Worm (Caenorhabditis elegans) whole organism, L3 larva: Measurements from ENCODE around the gene hrg-2.
A peak's percentile ranks its signal among the peaks of the same experiment; 100 is the strongest.

Experiments used
- R02D3.7 ChIP-seq: fragments of 150-350 bp; optimal IDR thresholded peaks from 2 replicates; lab custom pipeline; 2014; ENCODE audit warnings: missing biosample characterization, missing genetic modification characterization
- ZK546.5 ChIP-seq: sonication (generic microtip); optimal IDR thresholded peaks from 2 replicates; lab custom pipeline; 2017; ENCODE audit warnings: missing biosample characterization, missing genetic modification characterization
- aly-2 ChIP-seq: fragments of 150-350 bp; optimal IDR thresholded peaks from 2 replicates; lab custom pipeline; 2014; ENCODE audit warnings: missing biosample characterization, missing genetic modification characterization
- ceh-28 ChIP-seq: fragments of 150-350 bp; optimal IDR thresholded peaks from 2 replicates; lab custom pipeline; 2014; ENCODE audit warnings: missing biosample characterization, missing genetic modification reagents, missing genetic modification characterization
- ceh-9 ChIP-seq: sonication (generic microtip); optimal IDR thresholded peaks from 2 replicates; lab custom pipeline; 2018; ENCODE audit warnings: missing biosample characterization, missing genetic modification characterization
- daf-12 ChIP-seq: fragments of 150-350 bp; optimal IDR thresholded peaks from 2 replicates; lab custom pipeline; 2014; ENCODE audit warnings: missing biosample characterization, missing genetic modification reagents, missing genetic modification characterization
- elt-1 ChIP-seq: fragments of 150-350 bp; optimal IDR thresholded peaks from 2 replicates; lab custom pipeline; 2014; ENCODE audit warnings: missing biosample characterization, missing genetic modification characterization
- elt-2 ChIP-seq: sonication (generic microtip); optimal IDR thresholded peaks from 2 replicates; lab custom pipeline; 2016; ENCODE audit warnings: missing genetic modification reagents, mild to moderate bottlenecking, missing genetic modification characterization, missing compliant biosample characterization
- elt-3 ChIP-seq, 3 experiments: fragments of 150-350 bp in 1 of 3; sonication (generic microtip) in 2 of 3; optimal IDR thresholded peaks; 2 replicates in 2 of 3; 4 replicates in 1 of 3; lab custom pipeline; 2014 to 2017; ENCODE audit warnings: missing biosample characterization in 3 of 3, missing genetic modification characterization in 3 of 3
- fos-1 ChIP-seq: fragments of 150-350 bp; optimal IDR thresholded peaks from 2 replicates; lab custom pipeline; 2014; ENCODE audit warnings: missing biosample characterization, missing genetic modification characterization
- jun-1 ChIP-seq: fragments of 150-350 bp; optimal IDR thresholded peaks from 2 replicates; lab custom pipeline; 2014; ENCODE audit warnings: missing biosample characterization, missing genetic modification reagents, missing genetic modification characterization
- lin-15B ChIP-seq: fragments of 150-350 bp; optimal IDR thresholded peaks from 2 replicates; lab custom pipeline; 2014; ENCODE audit warnings: missing biosample characterization, missing genetic modification characterization
- lsy-12 ChIP-seq: sonication (generic microtip); optimal IDR thresholded peaks from 2 replicates; lab custom pipeline; 2016; ENCODE audit warnings: mild to moderate bottlenecking, missing genetic modification characterization, missing compliant biosample characterization
- mdl-1 ChIP-seq: fragments of 150-350 bp; optimal IDR thresholded peaks from 2 replicates; lab custom pipeline; 2014; ENCODE audit warnings: missing biosample characterization, missing genetic modification characterization
- mml-1 ChIP-seq: fragments of 150-350 bp; sonication (generic microtip); optimal IDR thresholded peaks from 3 replicates; lab custom pipeline; 2014; ENCODE audit warnings: missing biosample characterization, missing genetic modification characterization
- nfya-1 ChIP-seq: sonication (generic microtip); optimal IDR thresholded peaks from 2 replicates; lab custom pipeline; 2017; ENCODE audit warnings: missing genetic modification characterization, mild to moderate bottlenecking, missing compliant biosample characterization, antibody characterized with exemption, moderate library complexity; ENCODE audit not compliant: insufficient read depth
- nhr-12 ChIP-seq: fragments of 150-350 bp; optimal IDR thresholded peaks from 2 replicates; lab custom pipeline; 2014; ENCODE audit warnings: missing biosample characterization, missing genetic modification characterization
- nhr-23 ChIP-seq: fragments of 150-350 bp; optimal IDR thresholded peaks from 2 replicates; lab custom pipeline; 2014; ENCODE audit warnings: missing biosample characterization, missing genetic modification reagents, missing genetic modification characterization
- nhr-237 ChIP-seq: fragments of 150-350 bp; optimal IDR thresholded peaks from 2 replicates; lab custom pipeline; 2014; ENCODE audit warnings: missing biosample characterization, missing genetic modification characterization
- nhr-25 ChIP-seq: sonication (generic microtip); optimal IDR thresholded peaks from 2 replicates; lab custom pipeline; 2017; ENCODE audit warnings: missing biosample characterization, missing genetic modification characterization
- nhr-28 ChIP-seq: fragments of 150-350 bp; optimal IDR thresholded peaks from 2 replicates; lab custom pipeline; 2014; ENCODE audit warnings: missing biosample characterization, missing genetic modification characterization
- nhr-67 ChIP-seq: fragments of 150-350 bp; optimal IDR thresholded peaks from 2 replicates; lab custom pipeline; 2014; ENCODE audit warnings: missing biosample characterization, missing genetic modification characterization
- pha-4 ChIP-seq: fragments of 150-350 bp; optimal IDR thresholded peaks from 2 replicates; lab custom pipeline; 2014; ENCODE audit warnings: missing biosample characterization, missing genetic modification reagents, missing genetic modification characterization
- pqm-1 ChIP-seq: fragments of 150-350 bp; optimal IDR thresholded peaks from 2 replicates; lab custom pipeline; 2017; ENCODE audit warnings: missing biosample characterization, missing genetic modification characterization, inconsistent platforms
- sea-2 ChIP-seq: fragments of 150-350 bp; sonication (generic microtip); optimal IDR thresholded peaks from 4 replicates; lab custom pipeline; 2014; ENCODE audit warnings: missing biosample characterization, missing genetic modification reagents, missing genetic modification characterization
- skn-1 ChIP-seq: fragments of 150-350 bp; optimal IDR thresholded peaks from 2 replicates; lab custom pipeline; 2014; ENCODE audit warnings: missing biosample characterization, missing genetic modification characterization
- unc-39 ChIP-seq: sonication (generic microtip); optimal IDR thresholded peaks from 4 replicates; lab custom pipeline; 2017; ENCODE audit warnings: missing biosample characterization, missing genetic modification characterization
- zag-1 ChIP-seq: fragments of 150-350 bp; optimal IDR thresholded peaks from 2 replicates; lab custom pipeline; 2014; ENCODE audit warnings: missing biosample characterization, missing genetic modification characterization
- ztf-4 ChIP-seq: fragments of 150-350 bp; optimal IDR thresholded peaks from 2 replicates; lab custom pipeline; 2014; ENCODE audit warnings: missing biosample characterization, missing genetic modification characterization

hrg-2 gene

ce11 chrV:12413651-12414114 is 3.4 kb upstream of the hrg-2 start, which contains the start of gene cdr-6:
Gene cdr-6, minus strand, starts transcription at chrV:12413701.
- TF ChIP-seq nhr-23 (tag; lab: Kevin White, UChicago) (peak; percentile 9), pha-4 (peak; percentile 61), pqm-1 (peak; percentile 63), aly-2 (tag; lab: Kevin White, UChicago) (no peak), ceh-28 (peak; percentile 28), elt-2 (peak; percentile 46)

DNA sequence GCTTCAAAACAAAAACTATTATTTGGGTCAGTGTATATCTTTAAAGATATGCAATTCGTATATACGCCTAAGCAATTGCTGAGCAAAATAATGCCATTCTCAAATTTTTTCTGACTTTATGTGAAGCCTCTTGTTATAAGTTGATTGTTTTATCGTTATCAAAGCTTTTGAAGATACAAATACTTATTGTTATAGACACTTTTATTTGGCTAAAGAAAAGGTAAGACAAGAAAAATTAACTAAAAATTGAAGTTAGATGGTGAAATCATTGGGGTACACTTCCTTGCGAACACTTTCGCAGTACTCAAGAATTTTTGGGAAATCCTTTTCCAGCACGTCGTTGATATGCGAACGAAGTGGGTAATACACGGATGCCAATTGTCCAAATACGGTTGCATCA is 2.0 kb upstream of the hrg-2 start:
- TF ChIP-seq elt-2 (no peak), nfya-1 (tag; lab: Kevin White, UChicago) (no peak), skn-1 (tag; lab: Kevin White, UChicago) (no peak), nhr-12 (no peak), nhr-28 (no peak), nhr-23 (tag; lab: Kevin White, UChicago) (no peak), pqm-1 (no peak), lsy-12 (tag; lab: Kevin White, UChicago) (no peak), elt-1 (tag; lab: Kevin White, UChicago) (no peak)
- TF ChIP-seq, all 47 proteins: peak for 0

- peak in 1 of 3 experiments; percentile 45 for TF ChIP-seq elt-3 (tag; optimal IDR thresholded peaks at IDR 0.05; lab: Kevin White, UChicago)
- TF ChIP-seq elt-1 (tag; lab: Kevin White, UChicago) = peak; percentile 89
- TF ChIP-seq nhr-25 (tag; lab: Kevin White, UChicago) = peak; percentile 41
- no peak for TF ChIP-seq daf-12
- TF ChIP-seq zag-1 (tag; lab: Kevin White, UChicago) = no peak
- TF ChIP-seq pqm-1 = no peak
- no peak for TF ChIP-seq mdl-1 (tag; lab: Kevin White, UChicago)
- no peak for TF ChIP-seq ztf-4 (tag; lab: Kevin White, UChicago)
Observed at ce11 chrV:12411909-12412308, 1.6 kb upstream of the hrg-2 start, which contains the start of gene cdr-7. Gene cdr-7, minus strand, starts transcription at chrV:12412113.

DNA sequence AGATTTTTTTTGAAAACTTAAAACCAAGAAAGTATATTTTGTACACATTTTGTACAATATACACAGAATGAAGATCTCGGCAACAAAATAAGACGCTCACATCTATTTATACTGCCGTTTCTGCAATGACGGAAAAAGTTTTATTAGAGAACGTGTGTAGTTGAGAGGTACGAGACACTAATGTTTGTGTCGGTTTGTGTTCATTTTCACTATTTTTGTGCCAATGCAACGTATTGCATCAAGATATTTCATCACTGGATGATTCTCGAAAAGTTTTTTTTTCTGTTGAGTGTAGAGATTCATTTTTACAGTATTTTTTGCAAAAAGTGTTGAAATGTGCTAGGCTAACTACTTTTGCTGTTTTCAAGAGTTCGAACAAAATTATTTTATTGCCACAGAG is 1.3 kb downstream of the hrg-2 start:
- TF ChIP-seq aly-2 (tag; lab: Kevin White, UChicago) (no peak), pha-4 (peak; percentile 62), nfya-1 (tag; lab: Kevin White, UChicago) (peak; percentile 0), elt-2 (peak; percentile 6), pqm-1 (peak; percentile 1)

DNA sequence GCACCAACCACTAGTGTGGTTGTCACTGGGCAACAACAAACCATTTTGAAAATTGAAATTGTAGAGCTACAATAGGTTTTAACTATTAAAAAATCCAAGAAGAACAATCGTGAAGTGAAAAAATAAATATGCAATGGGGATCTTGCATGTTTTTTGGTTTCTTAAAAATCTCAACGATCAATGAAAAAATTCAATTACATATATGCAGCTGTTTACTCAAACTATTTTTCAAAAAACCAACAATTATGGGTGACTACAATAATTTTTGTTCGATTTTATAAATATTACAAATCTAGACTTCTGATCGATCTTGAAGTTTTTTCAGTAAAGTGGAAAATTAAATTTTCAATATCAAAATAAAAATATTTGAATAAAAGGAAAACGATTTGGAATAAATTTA is 1.8 kb downstream of the hrg-2 start, which contains the start of gene cdr-4:
Gene cdr-4 (minus strand): TSS at position 101 of the 400 bp plus-strand sequence.
- no peak for TF ChIP-seq nhr-25 (tag; lab: Kevin White, UChicago)
- TF ChIP-seq skn-1 (tag; lab: Kevin White, UChicago) = no peak
- no peak for TF ChIP-seq elt-3 (tag; optimal IDR thresholded peaks at IDR 0.05; lab: Kevin White, UChicago)
- no peak for TF ChIP-seq R02D3.7 (tag; lab: Kevin White, UChicago)
- no peak for TF ChIP-seq ceh-9
- TF ChIP-seq aly-2 (tag; lab: Kevin White, UChicago) = no peak
- TF ChIP-seq ztf-4 (tag; lab: Kevin White, UChicago) = no peak
- no peak for TF ChIP-seq sea-2 (GFP tag; lab: Kevin White, UChicago)
- no peak for TF ChIP-seq fos-1 (tag; lab: Kevin White, UChicago)
- TF ChIP-seq daf-12 = no peak
- no peak for TF ChIP-seq pqm-1
- no peak for TF ChIP-seq nhr-23 (tag; lab: Kevin White, UChicago)
- no peak for TF ChIP-seq jun-1 (tag; lab: Kevin White, UChicago)
- no peak for TF ChIP-seq zag-1 (tag; lab: Kevin White, UChicago)
- no peak for TF ChIP-seq lin-15B
- no peak for TF ChIP-seq unc-39
- TF ChIP-seq ZK546.5 (tag; lab: Kevin White, UChicago) = no peak

DNA sequence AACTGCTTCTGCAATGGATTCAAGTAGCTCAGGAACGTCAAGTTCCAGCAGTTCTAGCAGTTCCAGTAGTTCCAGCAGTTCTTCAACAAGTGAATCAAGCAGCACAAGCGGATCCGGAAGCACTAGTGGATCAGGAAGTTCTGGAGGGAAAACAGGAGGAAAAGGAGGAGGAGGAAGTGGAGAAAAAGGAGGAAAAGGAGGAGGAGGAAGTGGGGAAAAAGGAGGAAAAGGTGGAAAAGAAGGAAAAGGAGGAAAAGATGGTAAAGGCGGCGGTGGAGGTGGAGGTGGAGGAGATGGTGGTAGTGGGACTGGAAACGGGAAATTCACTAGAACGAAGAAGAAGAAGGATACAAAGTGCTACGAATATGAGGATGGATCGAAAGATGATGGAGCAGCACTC is 3.8 kb downstream of the hrg-2 start:
- no peak for TF ChIP-seq lsy-12 (tag; lab: Kevin White, UChicago)
- TF ChIP-seq pha-4 = no peak
- no peak for TF ChIP-seq mml-1 (tag; lab: Kevin White, UChicago)
- TF ChIP-seq nhr-67 (tag; lab: Kevin White, UChicago) = no peak
- TF ChIP-seq ceh-9 = no peak
- no peak for TF ChIP-seq ceh-28
- TF ChIP-seq nhr-25 (tag; lab: Kevin White, UChicago) = no peak
- no peak for TF ChIP-seq aly-2 (tag; lab: Kevin White, UChicago)
- TF ChIP-seq nhr-237 (tag; lab: Kevin White, UChicago) = no peak
- TF ChIP-seq, all 47 proteins: peak for 0
